In the genomic region with DNA sequence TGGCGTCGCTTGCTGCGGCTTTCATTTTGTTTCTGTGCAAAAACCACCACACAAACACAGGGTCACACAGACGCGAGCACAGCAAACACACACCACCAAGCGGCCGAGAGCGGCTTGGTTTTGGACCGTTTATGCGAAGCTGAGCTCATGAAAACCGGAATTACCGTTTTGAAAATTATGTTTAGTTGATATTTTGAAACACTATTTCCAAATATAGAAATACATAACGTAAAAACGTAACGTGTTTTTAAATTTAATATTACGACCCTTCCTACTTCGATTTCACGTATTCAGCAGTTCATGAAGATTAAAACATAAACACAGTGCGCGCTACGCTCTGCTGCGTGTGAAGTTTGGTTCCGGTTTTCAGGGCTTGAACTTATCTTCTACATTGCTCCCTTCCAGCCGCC, we compare ENCODE assay signal across 1 fruit fly cellular context.
TF ChIP-seq lines count a peak whose summit lies in the region.

No protein-coding gene starts in this region.

TF ChIP-seq in whole organism, embryonic, 481 proteins besides CTCF, POLR2A, EP300 and RAD21 (continued from another document and continues in another):
- TF ChIP-seq knrl (GFP tag; IDR thresholded peaks at IDR 0.05; lab: Robert Waterston, UW; ENCODE audit: partially characterized antibody) (no peak), dysf (GFP tag; IDR thresholded peaks at IDR 0.05; lab: Robert Waterston, UW) (peak; percentile 97), CG8281 (tag; optimal IDR thresholded peaks at IDR 0.05; lab: Kevin White, UChicago) (peak; percentile 83), tx (GFP tag; optimal IDR thresholded peaks at IDR 0.05; lab: Kevin White, UChicago) (peak; percentile 94), eyg (GFP tag; optimal IDR thresholded peaks at IDR 0.05; lab: Kevin White, UChicago) (peak; percentile 92), mirr (GFP tag; optimal IDR thresholded peaks at IDR 0.05; lab: Kevin White, UChicago) (peak; percentile 96), Gug (GFP tag; IDR thresholded peaks at IDR 0.05; lab: Robert Waterston, UW) (peak; percentile 41; the same call in 1 of the 4 replicates), CG11695 (GFP tag; IDR thresholded peaks at IDR 0.05; lab: Robert Waterston, UW) (peak; percentile 97), CG6689 (GFP tag; IDR thresholded peaks at IDR 0.05; lab: Robert Waterston, UW) (peak; percentile 94), Bdp1 (GFP tag; optimal IDR thresholded peaks at IDR 0.05; lab: Kevin White, UChicago) (peak; percentile 85), gro (GFP tag; optimal IDR thresholded peaks at IDR 0.05; lab: Kevin White, UChicago) (peak; percentile 98), HLH4C (GFP tag; IDR thresholded peaks at IDR 0.05; lab: Robert Waterston, UW; ENCODE audit: partially characterized antibody) (no peak), TFAM (GFP tag; optimal IDR thresholded peaks at IDR 0.05; lab: Kevin White, UChicago) (peak; percentile 79), CG9727 (GFP tag; optimal IDR thresholded peaks at IDR 0.05; lab: Kevin White, UChicago) (peak; percentile 98), hth (optimal IDR thresholded peaks at IDR 0.05; lab: Kevin White, UChicago) (no peak), ind (GFP tag; optimal IDR thresholded peaks at IDR 0.05; lab: Kevin White, UChicago) (peak; percentile 90), Mes4 (GFP tag; optimal IDR thresholded peaks at IDR 0.05; lab: Kevin White, UChicago) (peak; percentile 94), CG17186 (GFP tag; optimal IDR thresholded peaks at IDR 0.05; lab: Kevin White, UChicago) (peak; percentile 79), CG11093 (GFP tag; IDR thresholded peaks at IDR 0.05; lab: Robert Waterston, UW) (peak; percentile 73), MTF-1 (GFP tag; optimal IDR thresholded peaks at IDR 0.05; lab: Kevin White, UChicago; ENCODE audit: borderline replicate concordance) (peak; percentile 91), repo (GFP tag; optimal IDR thresholded peaks at IDR 0.05; lab: Kevin White, UChicago) (peak; percentile 95), CG13624 (GFP tag; optimal IDR thresholded peaks at IDR 0.05; lab: Kevin White, UChicago) (peak; percentile 96), CG10565 (GFP tag; optimal IDR thresholded peaks at IDR 0.05; lab: Kevin White, UChicago) (peak; percentile 80), Hmr (GFP tag; optimal IDR thresholded peaks at IDR 0.05; lab: Kevin White, UChicago) (peak; percentile 98), ranshi (GFP tag; IDR thresholded peaks at IDR 0.05; lab: Robert Waterston, UW) (peak; percentile 93), sima (GFP tag; optimal IDR thresholded peaks at IDR 0.05; lab: Kevin White, UChicago) (peak; percentile 92), pita (GFP tag; optimal IDR thresholded peaks at IDR 0.05; lab: Kevin White, UChicago) (no peak), Atf6 (GFP tag; IDR thresholded peaks at IDR 0.05; lab: Robert Waterston, UW) (peak; percentile 97), CG4617 (GFP tag; optimal IDR thresholded peaks at IDR 0.05; lab: Kevin White, UChicago; ENCODE audit: borderline replicate concordance) (peak; percentile 57), CG4707 (GFP tag; optimal IDR thresholded peaks at IDR 0.05; lab: Kevin White, UChicago) (peak; percentile 89), wdn (GFP tag; IDR thresholded peaks at IDR 0.05; lab: Robert Waterston, UW) (peak; percentile 90), Taf1 (GFP tag; IDR thresholded peaks at IDR 0.05; lab: Robert Waterston, UW) (peak; percentile 84), CG9609 (GFP tag; optimal IDR thresholded peaks at IDR 0.05; lab: Kevin White, UChicago) (peak; percentile 88), ttk (GFP tag; IDR thresholded peaks at IDR 0.05; lab: Robert Waterston, UW) (peak; percentile 92), Gsc (GFP tag; IDR thresholded peaks at IDR 0.05; lab: Robert Waterston, UW) (no peak; the same call in 1 of the 2 replicates), CG2875 (GFP tag; optimal IDR thresholded peaks at IDR 0.05; lab: Kevin White, UChicago) (peak; percentile 92), HLHmδ (GFP tag; optimal IDR thresholded peaks at IDR 0.05; lab: Kevin White, UChicago) (no peak), CG10543 (GFP tag; optimal IDR thresholded peaks at IDR 0.05; lab: Kevin White, UChicago) (peak; percentile 96), lov (optimal IDR thresholded peaks at IDR 0.05; lab: Kevin White, UChicago) (no peak), lov (GFP tag; IDR thresholded peaks at IDR 0.05; lab: Robert Waterston, UW) (peak; percentile 89), CG14965 (GFP tag; optimal IDR thresholded peaks at IDR 0.05; lab: Kevin White, UChicago; ENCODE audit: borderline replicate concordance) (peak; percentile 62), insv (GFP tag; optimal IDR thresholded peaks at IDR 0.05; lab: Kevin White, UChicago) (peak; percentile 5 to 77), Fer2 (tag; optimal IDR thresholded peaks at IDR 0.05; lab: Kevin White, UChicago) (peak; percentile 91), CG6854 (GFP tag; optimal IDR thresholded peaks at IDR 0.05; lab: Kevin White, UChicago) (peak; percentile 97), E2f2 (GFP tag; IDR thresholded peaks at IDR 0.05; lab: Robert Waterston, UW) (peak; percentile 80), tna (GFP tag; IDR thresholded peaks at IDR 0.05; lab: Robert Waterston, UW; ENCODE audit: partially characterized antibody) (no peak), caup (GFP tag; optimal IDR thresholded peaks at IDR 0.05; lab: Kevin White, UChicago; ENCODE audit: severe bottlenecking) (peak; percentile 97), lmd (GFP tag; IDR thresholded peaks at IDR 0.05; lab: Robert Waterston, UW) (peak; percentile 92), CG14050 (GFP tag; IDR thresholded peaks at IDR 0.05; lab: Robert Waterston, UW) (peak; percentile 96), wek (GFP tag; optimal IDR thresholded peaks at IDR 0.05; lab: Kevin White, UChicago) (peak; percentile 91), D19B (GFP tag; optimal IDR thresholded peaks at IDR 0.05; lab: Kevin White, UChicago) (peak; percentile 84), CG12299 (tag; optimal IDR thresholded peaks at IDR 0.05; lab: Kevin White, UChicago) (peak; percentile 97), fu2 (GFP tag; optimal IDR thresholded peaks at IDR 0.05; lab: Kevin White, UChicago) (peak; percentile 79), CG11085 (GFP tag; IDR thresholded peaks at IDR 0.05; lab: Robert Waterston, UW) (peak; percentile 50; the same call in 1 of the 2 replicates), zen (tag; optimal IDR thresholded peaks at IDR 0.05; lab: Kevin White, UChicago) (peak; percentile 88), Rx (GFP tag; IDR thresholded peaks at IDR 0.05; lab: Robert Waterston, UW) (peak; percentile 80), CG2129 (GFP tag; IDR thresholded peaks at IDR 0.05; lab: Robert Waterston, UW; ENCODE audit: partially characterized antibody) (no peak), gsb (GFP tag; IDR thresholded peaks at IDR 0.05; lab: Robert Waterston, UW) (peak; percentile 79), CG10462 (GFP tag; optimal IDR thresholded peaks at IDR 0.05; lab: Kevin White, UChicago) (peak; percentile 80), CG18599 (GFP tag; optimal IDR thresholded peaks at IDR 0.05; lab: Kevin White, UChicago) (peak; percentile 99), Vsx1 (GFP tag; optimal IDR thresholded peaks at IDR 0.05; lab: Kevin White, UChicago) (no peak), row (GFP tag; IDR thresholded peaks at IDR 0.05; lab: Robert Waterston, UW) (peak; percentile 97), Trl (optimal IDR thresholded peaks at IDR 0.05; lab: Kevin White, UChicago) (peak in 1 of 2 experiments; percentile 6), Trl (GFP tag; optimal IDR thresholded peaks at IDR 0.05; lab: Kevin White, UChicago) (peak; percentile 97), CG10321 (GFP tag; IDR thresholded peaks at IDR 0.05; lab: Robert Waterston, UW) (peak; percentile 81), bab2 (GFP tag; optimal IDR thresholded peaks at IDR 0.05; lab: Kevin White, UChicago) (peak; percentile 94), pan (optimal IDR thresholded peaks at IDR 0.05; lab: Kevin White, UChicago) (no peak), pan (GFP tag; optimal IDR thresholded peaks at IDR 0.05 in 1 of 2, IDR thresholded peaks at IDR 0.05 in 1 of 2) (peak in 1 of 2 experiments; percentile 94), CG12769 (tag; optimal IDR thresholded peaks at IDR 0.05; lab: Kevin White, UChicago) (no peak), CG9215 (GFP tag; IDR thresholded peaks at IDR 0.05; lab: Robert Waterston, UW) (peak; percentile 50), Lpt (GFP tag; optimal IDR thresholded peaks at IDR 0.05; lab: Kevin White, UChicago) (no peak), zen2 (GFP tag; IDR thresholded peaks at IDR 0.05; lab: Robert Waterston, UW; ENCODE audit: partially characterized antibody) (no peak), Oaz (GFP tag; IDR thresholded peaks at IDR 0.05; lab: Robert Waterston, UW) (peak; percentile 90), H2.0 (GFP tag; IDR thresholded peaks at IDR 0.05; lab: Robert Waterston, UW) (peak; percentile 90), ap (GFP tag; IDR thresholded peaks at IDR 0.05; lab: Robert Waterston, UW) (peak; percentile 89), otp (GFP tag; IDR thresholded peaks at IDR 0.05; lab: Robert Waterston, UW) (peak; percentile 94), dan (GFP tag; IDR thresholded peaks at IDR 0.05; lab: Robert Waterston, UW) (no peak), ATbp (GFP tag; optimal IDR thresholded peaks at IDR 0.05; lab: Kevin White, UChicago) (peak; percentile 95), CG9876 (GFP tag; optimal IDR thresholded peaks at IDR 0.05; lab: Kevin White, UChicago) (peak; percentile 76), scrt (GFP tag; optimal IDR thresholded peaks at IDR 0.05; lab: Kevin White, UChicago) (peak; percentile 96), CG8478 (optimal IDR thresholded peaks at IDR 0.05; lab: Kevin White, UChicago) (peak; percentile 12), BEAF-32 (GFP tag; optimal IDR thresholded peaks at IDR 0.05; lab: Kevin White, UChicago) (no peak), CG15073 (GFP tag; optimal IDR thresholded peaks at IDR 0.05; lab: Kevin White, UChicago) (peak; percentile 47), lola (GFP tag; optimal IDR thresholded peaks at IDR 0.05; lab: Kevin White, UChicago) (peak in 1 of 3 experiments; percentile 95), CG7786 (GFP tag; optimal IDR thresholded peaks at IDR 0.05; lab: Kevin White, UChicago) (peak; percentile 86), inv (GFP tag; IDR thresholded peaks at IDR 0.05; lab: Robert Waterston, UW; ENCODE audit: partially characterized antibody) (no peak), CG10431 (GFP tag; optimal IDR thresholded peaks at IDR 0.05; lab: Kevin White, UChicago) (peak; percentile 92), Xbp1 (GFP tag; optimal IDR thresholded peaks at IDR 0.05; lab: Kevin White, UChicago) (peak; percentile 95), CG7271 (tag; optimal IDR thresholded peaks at IDR 0.05; lab: Kevin White, UChicago) (peak; percentile 88), grau (tag; optimal IDR thresholded peaks at IDR 0.05; lab: Kevin White, UChicago) (peak; percentile 96), CG17359 (tag; optimal IDR thresholded peaks at IDR 0.05; lab: Kevin White, UChicago) (peak; percentile 97), tup (GFP tag; optimal IDR thresholded peaks at IDR 0.05; lab: Kevin White, UChicago) (peak; percentile 92), Sry-β (GFP tag; optimal IDR thresholded peaks at IDR 0.05; lab: Kevin White, UChicago) (peak; percentile 60), slou (GFP tag; optimal IDR thresholded peaks at IDR 0.05; lab: Kevin White, UChicago) (peak; percentile 72), Fer3 (tag; optimal IDR thresholded peaks at IDR 0.05; lab: Kevin White, UChicago) (peak; percentile 97), usp (GFP tag; optimal IDR thresholded peaks at IDR 0.05; lab: Kevin White, UChicago) (no peak), CG9817 (tag; optimal IDR thresholded peaks at IDR 0.05; lab: Kevin White, UChicago) (peak; percentile 94), CG14710 (tag; optimal IDR thresholded peaks at IDR 0.05; lab: Kevin White, UChicago) (peak; percentile 94), org-1 (GFP tag; optimal IDR thresholded peaks at IDR 0.05; lab: Kevin White, UChicago) (peak; percentile 96), Hey (tag; optimal IDR thresholded peaks at IDR 0.05; lab: Kevin White, UChicago) (peak; percentile 85), B-H2 (GFP tag; optimal IDR thresholded peaks at IDR 0.05; lab: Kevin White, UChicago) (peak; percentile 97), Dbx (GFP tag; IDR thresholded peaks at IDR 0.05; lab: Robert Waterston, UW) (peak; percentile 96), Hmx (GFP tag; optimal IDR thresholded peaks at IDR 0.05; lab: Kevin White, UChicago) (peak; percentile 79), Dfd (GFP tag; optimal IDR thresholded peaks at IDR 0.05; lab: Kevin White, UChicago) (no peak), ara (GFP tag; IDR thresholded peaks at IDR 0.05; lab: Robert Waterston, UW) (peak; percentile 96), CG1024 (GFP tag; IDR thresholded peaks at IDR 0.05; lab: Robert Waterston, UW) (peak; percentile 86), D19A (tag; optimal IDR thresholded peaks at IDR 0.05; lab: Kevin White, UChicago) (peak; percentile 95), CG17361 (GFP tag; IDR thresholded peaks at IDR 0.05; lab: Robert Waterston, UW) (no peak; the same call in none of the 3 replicates), Hr3 (GFP tag; optimal IDR thresholded peaks at IDR 0.05; lab: Kevin White, UChicago) (peak; percentile 80), Hand (GFP tag; optimal IDR thresholded peaks at IDR 0.05; lab: Kevin White, UChicago) (peak; percentile 98), E2f1 (GFP tag; IDR thresholded peaks at IDR 0.05; lab: Robert Waterston, UW) (peak; percentile 82), CG2712 (tag; optimal IDR thresholded peaks at IDR 0.05; lab: Kevin White, UChicago) (peak; percentile 98), nom (GFP tag; optimal IDR thresholded peaks at IDR 0.05; lab: Kevin White, UChicago) (peak; percentile 93), stwl (tag; optimal IDR thresholded peaks at IDR 0.05; lab: Kevin White, UChicago) (peak; percentile 42), ac (GFP tag; optimal IDR thresholded peaks at IDR 0.05; lab: Kevin White, UChicago) (peak; percentile 79), CHES-1-like (GFP tag; optimal IDR thresholded peaks at IDR 0.05; lab: Kevin White, UChicago) (peak; percentile 89), CG7987 (GFP tag; optimal IDR thresholded peaks at IDR 0.05; lab: Kevin White, UChicago) (peak; percentile 93), abd-A (tag; optimal IDR thresholded peaks at IDR 0.05; lab: Kevin White, UChicago) (no peak), kay (GFP tag; optimal IDR thresholded peaks at IDR 0.05; lab: Kevin White, UChicago) (peak; percentile 87), CG12071 (GFP tag; optimal IDR thresholded peaks at IDR 0.05; lab: Kevin White, UChicago) (peak; percentile 98), vvl (GFP tag; IDR thresholded peaks at IDR 0.05; lab: Robert Waterston, UW) (peak; percentile 99), gsb-n (tag; optimal IDR thresholded peaks at IDR 0.05; lab: Kevin White, UChicago) (peak; percentile 96), tap (tag; optimal IDR thresholded peaks at IDR 0.05; lab: Kevin White, UChicago) (peak; percentile 97), Xrp1 (GFP tag; IDR thresholded peaks at IDR 0.05; lab: Robert Waterston, UW) (peak; percentile 96), grn (GFP tag; optimal IDR thresholded peaks at IDR 0.05; lab: Kevin White, UChicago) (no peak)
